Worm (Caenorhabditis elegans) whole organism, L3 larva: Measurements from ENCODE around the gene cnnm-5.

ENCODE experiments used
- ZK546.5 ChIP-seq: sonication (generic microtip); optimal IDR thresholded peaks from 2 replicates; lab custom pipeline; 2017; ENCODE audit warnings: missing biosample characterization, missing genetic modification characterization
- aly-2 ChIP-seq: fragments of 150-350 bp; optimal IDR thresholded peaks from 2 replicates; lab custom pipeline; 2014; ENCODE audit warnings: missing biosample characterization, missing genetic modification characterization
- ama-1 ChIP-seq: fragments of 150-350 bp; optimal IDR thresholded peaks from 2 replicates; lab custom pipeline; 2018
- ceh-9 ChIP-seq: sonication (generic microtip); optimal IDR thresholded peaks from 2 replicates; lab custom pipeline; 2018; ENCODE audit warnings: missing biosample characterization, missing genetic modification characterization
- daf-12 ChIP-seq: fragments of 150-350 bp; optimal IDR thresholded peaks from 2 replicates; lab custom pipeline; 2014; ENCODE audit warnings: missing biosample characterization, missing genetic modification reagents, missing genetic modification characterization
- egl-27 ChIP-seq: sonication (generic microtip); optimal IDR thresholded peaks from 4 replicates; lab custom pipeline; 2017; ENCODE audit warnings: missing biosample characterization, missing genetic modification reagents, missing genetic modification characterization
- elt-1 ChIP-seq: fragments of 150-350 bp; optimal IDR thresholded peaks from 2 replicates; lab custom pipeline; 2014; ENCODE audit warnings: missing biosample characterization, missing genetic modification characterization
- elt-2 ChIP-seq: sonication (generic microtip); optimal IDR thresholded peaks from 2 replicates; lab custom pipeline; 2016; ENCODE audit warnings: missing genetic modification reagents, mild to moderate bottlenecking, missing genetic modification characterization, missing compliant biosample characterization
- elt-3 ChIP-seq, 3 experiments: fragments of 150-350 bp in 1 of 3; sonication (generic microtip) in 2 of 3; optimal IDR thresholded peaks; 2 replicates in 2 of 3; 4 replicates in 1 of 3; lab custom pipeline; 2014 to 2017; ENCODE audit warnings: missing biosample characterization in 3 of 3, missing genetic modification characterization in 3 of 3
- fkh-10 ChIP-seq: sonication (generic microtip); optimal IDR thresholded peaks from 2 replicates; lab custom pipeline; 2017; ENCODE audit warnings: missing biosample characterization, missing genetic modification reagents, missing genetic modification characterization
- hmg-11 ChIP-seq: sonication (generic microtip); optimal IDR thresholded peaks from 2 replicates; lab custom pipeline; 2016; ENCODE audit warnings: missing genetic modification characterization, missing compliant biosample characterization
- jun-1 ChIP-seq: fragments of 150-350 bp; optimal IDR thresholded peaks from 2 replicates; lab custom pipeline; 2014; ENCODE audit warnings: missing biosample characterization, missing genetic modification reagents, missing genetic modification characterization
- lin-15B ChIP-seq: fragments of 150-350 bp; optimal IDR thresholded peaks from 2 replicates; lab custom pipeline; 2014; ENCODE audit warnings: missing biosample characterization, missing genetic modification characterization
- lin-39 ChIP-seq: fragments of 150-350 bp; optimal IDR thresholded peaks from 2 replicates; lab custom pipeline; 2018; ENCODE audit warnings: missing biosample characterization, missing genetic modification reagents, missing genetic modification characterization
- mml-1 ChIP-seq: fragments of 150-350 bp; sonication (generic microtip); optimal IDR thresholded peaks from 3 replicates; lab custom pipeline; 2014; ENCODE audit warnings: missing biosample characterization, missing genetic modification characterization
- nfya-1 ChIP-seq: sonication (generic microtip); optimal IDR thresholded peaks from 2 replicates; lab custom pipeline; 2017; ENCODE audit warnings: missing genetic modification characterization, mild to moderate bottlenecking, missing compliant biosample characterization, antibody characterized with exemption, moderate library complexity; ENCODE audit not compliant: insufficient read depth
- nhr-11 ChIP-seq: fragments of 150-350 bp; optimal IDR thresholded peaks from 2 replicates; lab custom pipeline; 2014; ENCODE audit warnings: missing biosample characterization, missing genetic modification characterization
- nhr-12 ChIP-seq: fragments of 150-350 bp; optimal IDR thresholded peaks from 2 replicates; lab custom pipeline; 2014; ENCODE audit warnings: missing biosample characterization, missing genetic modification characterization
- nhr-23 ChIP-seq: fragments of 150-350 bp; optimal IDR thresholded peaks from 2 replicates; lab custom pipeline; 2014; ENCODE audit warnings: missing biosample characterization, missing genetic modification reagents, missing genetic modification characterization
- nhr-237 ChIP-seq: fragments of 150-350 bp; optimal IDR thresholded peaks from 2 replicates; lab custom pipeline; 2014; ENCODE audit warnings: missing biosample characterization, missing genetic modification characterization
- nhr-25 ChIP-seq: sonication (generic microtip); optimal IDR thresholded peaks from 2 replicates; lab custom pipeline; 2017; ENCODE audit warnings: missing biosample characterization, missing genetic modification characterization
- nhr-28 ChIP-seq: fragments of 150-350 bp; optimal IDR thresholded peaks from 2 replicates; lab custom pipeline; 2014; ENCODE audit warnings: missing biosample characterization, missing genetic modification characterization
- nhr-43 ChIP-seq: sonication (generic microtip); optimal IDR thresholded peaks from 2 replicates; lab custom pipeline; 2016; ENCODE audit warnings: mild to moderate bottlenecking, missing genetic modification characterization, missing compliant biosample characterization; ENCODE audit not compliant: poor library complexity, severe bottlenecking
- pha-4 ChIP-seq: fragments of 150-350 bp; optimal IDR thresholded peaks from 2 replicates; lab custom pipeline; 2014; ENCODE audit warnings: missing biosample characterization, missing genetic modification reagents, missing genetic modification characterization
- sea-2 ChIP-seq: fragments of 150-350 bp; sonication (generic microtip); optimal IDR thresholded peaks from 4 replicates; lab custom pipeline; 2014; ENCODE audit warnings: missing biosample characterization, missing genetic modification reagents, missing genetic modification characterization
- skn-1 ChIP-seq: fragments of 150-350 bp; optimal IDR thresholded peaks from 2 replicates; lab custom pipeline; 2014; ENCODE audit warnings: missing biosample characterization, missing genetic modification characterization
- snpc-4 ChIP-seq: fragments of 150-350 bp; optimal IDR thresholded peaks from 2 replicates; lab custom pipeline; 2014; ENCODE audit warnings: missing biosample characterization, missing genetic modification characterization
- tbx-2 ChIP-seq: sonication (generic microtip); optimal IDR thresholded peaks from 2 replicates; lab custom pipeline; 2016; ENCODE audit warnings: mild to moderate bottlenecking, missing genetic modification characterization, missing compliant biosample characterization
- ztf-4 ChIP-seq: fragments of 150-350 bp; optimal IDR thresholded peaks from 2 replicates; lab custom pipeline; 2014; ENCODE audit warnings: missing biosample characterization, missing genetic modification characterization

The cnnm-5 gene

DNA sequence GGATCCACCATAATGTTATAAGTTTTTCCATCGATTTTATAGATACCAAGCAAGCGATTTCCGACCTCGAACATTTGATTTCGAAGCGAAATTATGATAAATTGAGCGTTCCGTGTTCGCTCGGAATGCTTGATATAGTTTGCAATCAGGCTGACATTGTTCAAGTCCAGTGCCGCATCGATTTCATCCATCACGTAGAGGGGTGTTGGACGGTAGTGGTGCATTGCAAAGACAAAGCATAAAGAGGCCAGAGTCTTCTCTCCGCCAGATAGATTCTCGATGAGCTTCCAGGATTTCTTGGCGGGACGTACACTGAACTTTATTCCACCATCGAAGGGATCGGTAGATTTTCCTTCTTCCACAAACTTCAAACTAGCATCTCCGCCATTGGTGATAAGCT, 14.6 kb downstream of the cnnm-5 start:
- TF ChIP-seq ama-1 (lab: Kevin White, UChicago) (no peak), nhr-12 (tag; lab: Kevin White, UChicago) (no peak), skn-1 (tag; lab: Kevin White, UChicago) (no peak), aly-2 (tag; lab: Kevin White, UChicago) (no peak), elt-2 (tag; lab: Kevin White, UChicago) (no peak), mml-1 (tag; lab: Kevin White, UChicago) (no peak), tbx-2 (tag; lab: Kevin White, UChicago) (no peak), fkh-10 (GFP tag; lab: Kevin White, UChicago) (no peak), egl-27 (tag; lab: Kevin White, UChicago) (no peak), ZK546.5 (tag; lab: Kevin White, UChicago) (no peak), daf-12 (tag; lab: Kevin White, UChicago) (no peak), nhr-237 (tag; lab: Kevin White, UChicago) (no peak), jun-1 (no peak), sea-2 (no peak), pha-4 (tag; lab: Kevin White, UChicago) (no peak)

DNA sequence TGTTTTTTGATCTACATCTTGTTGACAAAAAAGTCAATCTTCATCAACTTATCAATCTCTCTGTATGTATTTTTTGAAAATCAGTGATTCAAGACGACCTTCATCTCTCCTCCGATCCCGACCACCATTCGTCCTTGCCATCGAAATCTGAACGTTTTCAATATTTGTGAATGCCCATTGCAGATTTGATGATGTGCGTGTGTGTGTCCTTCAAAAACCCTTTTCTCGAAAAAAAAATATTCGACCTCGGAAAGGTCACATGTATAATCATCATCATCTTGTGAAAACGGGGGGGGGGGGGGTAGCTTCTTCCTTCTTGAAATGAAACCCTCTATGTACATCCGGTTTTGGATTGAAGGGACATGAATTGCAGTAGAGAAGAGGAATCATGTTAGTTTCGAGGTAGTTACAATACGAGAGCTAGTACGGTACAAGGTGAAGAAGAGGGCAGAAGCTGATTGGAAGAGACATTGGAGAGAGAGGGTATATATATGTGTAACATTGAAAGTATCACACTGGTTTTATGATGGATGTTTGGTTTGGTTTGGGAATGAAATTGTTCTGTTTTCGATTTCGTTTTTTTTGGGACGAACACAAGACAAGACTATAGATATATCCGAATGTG, 16.5 kb downstream of the cnnm-5 start:
- TF ChIP-seq nfya-1 (tag; lab: Kevin White, UChicago) (peak; percentile 62), hmg-11 (tag; lab: Kevin White, UChicago) (no peak), snpc-4 (tag; lab: Kevin White, UChicago) (no peak), elt-1 (tag; lab: Kevin White, UChicago) (peak; percentile 38), nhr-28 (tag; lab: Kevin White, UChicago) (no peak), ceh-9 (tag; lab: Kevin White, UChicago) (no peak), nhr-25 (peak; percentile 94), mml-1 (tag; lab: Kevin White, UChicago) (no peak), nhr-11 (tag; lab: Kevin White, UChicago) (no peak), elt-3 (tag; optimal IDR thresholded peaks at IDR 0.05; lab: Kevin White, UChicago) (peak in 1 of 3 experiments; percentile 25)

ce11 chrIII:3811375-3811924, 17.6 kb downstream of the cnnm-5 start:
- TF ChIP-seq nhr-25: peak; percentile 85
- no peak for TF ChIP-seq nfya-1 (tag; lab: Kevin White, UChicago)
- TF ChIP-seq nhr-43: peak; percentile 17

DNA sequence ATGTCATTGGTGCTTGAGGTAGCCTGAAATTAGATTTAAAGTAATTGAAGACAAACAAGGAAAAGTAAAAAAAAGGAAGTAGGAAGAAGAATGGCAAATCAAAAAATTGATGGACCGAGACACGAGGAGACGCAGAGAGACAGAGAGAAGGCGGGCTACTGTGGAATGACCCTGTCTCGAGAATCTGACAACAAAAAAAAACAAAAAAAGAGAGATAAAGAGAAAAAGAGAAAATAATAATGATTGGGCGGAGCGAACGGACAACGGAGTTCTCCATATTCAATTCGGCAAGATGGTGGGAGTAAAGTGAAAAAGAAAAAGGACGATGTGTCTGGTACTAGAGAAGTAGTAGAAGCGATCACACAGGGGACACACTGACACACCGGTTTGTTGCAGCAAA, 20.0 kb downstream of the cnnm-5 start, which contains the start of gene toh-1:
Gene toh-1, minus strand, starts transcription at position 23 of the 400 bp plus-strand sequence.
- TF ChIP-seq ztf-4 (tag; lab: Kevin White, UChicago) (no peak), nhr-23 (tag; lab: Kevin White, UChicago) (peak; percentile 31), ama-1 (lab: Kevin White, UChicago) (peak; percentile 29), nhr-25 (peak; percentile 22)

DNA sequence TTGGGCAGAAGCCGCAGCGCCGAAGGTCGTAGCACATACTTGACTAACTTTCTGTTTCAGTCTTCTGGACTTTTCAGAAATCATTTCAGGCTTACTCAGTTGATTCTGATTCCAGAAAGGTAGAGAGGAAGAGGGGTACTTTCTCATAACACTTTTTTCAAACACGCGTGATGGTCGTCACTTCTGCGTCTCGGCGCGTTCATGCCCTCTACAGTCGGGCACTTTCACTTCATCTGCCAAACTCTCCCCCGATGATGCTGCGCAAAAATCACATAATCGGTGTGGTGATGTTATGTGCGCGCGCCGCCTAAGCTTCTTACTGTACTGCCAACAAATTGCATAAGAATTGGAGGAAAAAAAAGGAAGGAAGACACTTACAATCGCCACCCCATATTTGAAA, 21.4 kb downstream of the cnnm-5 start:
- TF ChIP-seq nhr-43 (peak; percentile 1), nhr-25 (peak; percentile 74), nhr-11 (tag; lab: Kevin White, UChicago) (no peak)

- TF ChIP-seq lin-15B (tag; lab: Kevin White, UChicago): no peak
- no peak for TF ChIP-seq nhr-28 (tag; lab: Kevin White, UChicago)
- TF ChIP-seq lin-39: no peak
- no peak for TF ChIP-seq skn-1 (tag; lab: Kevin White, UChicago)
- TF ChIP-seq ztf-4 (tag; lab: Kevin White, UChicago): no peak
These were observed 22.1 kb downstream of the cnnm-5 start for ce11 chrIII:3806883-3807282.
